Worm (Caenorhabditis elegans) whole organism, young adult: ENCODE results near the gene F44E5.17.

Experiments used
- B0261.1 ChIP-seq: sonication (generic microtip); optimal IDR thresholded peaks from 2 replicates; lab custom pipeline; 2016; ENCODE audit warnings: mild to moderate bottlenecking, missing genetic modification characterization, moderate library complexity, missing compliant biosample characterization
- F33H1.4 ChIP-seq: fragments of 200-800 bp; sonication (Bioruptor generic); IDR thresholded peaks from 2 replicates; pipeline ENCODE4 v1.3.6; 2022; ENCODE audit warnings: missing genetic modification reagents, missing genetic modification characterization, missing compliant biosample characterization
- F52B5.7 ChIP-seq: sonication (generic microtip); optimal IDR thresholded peaks from 2 replicates; lab custom pipeline; 2016; ENCODE audit warnings: mild to moderate bottlenecking, missing genetic modification characterization, missing compliant biosample characterization
- F57A8.1 ChIP-seq: fragments of 200-800 bp; sonication (Bioruptor generic); optimal IDR thresholded peaks from 2 replicates; lab custom pipeline; 2018; ENCODE audit warnings: mild to moderate bottlenecking, missing genetic modification characterization, moderate library complexity, missing compliant biosample characterization
- Y56A3A.18 ChIP-seq: fragments of 200-800 bp; sonication (Bioruptor generic); IDR thresholded peaks from 2 replicates; pipeline ENCODE4 v1.3.6; 2022; ENCODE audit warnings: missing genetic modification reagents, missing genetic modification characterization, missing compliant biosample characterization
- Y67H2A.10 ChIP-seq: fragments of 200-800 bp; sonication (Bioruptor generic); conservative IDR thresholded peaks from 2 replicates; pipeline ENCODE4 v1.3.6; 2022; ENCODE audit warnings: missing genetic modification reagents, missing genetic modification characterization, missing compliant biosample characterization
- Y79H2A.3 ChIP-seq: fragments of 200-800 bp; sonication (Bioruptor generic); conservative IDR thresholded peaks from 2 replicates; pipeline ENCODE4 v1.3.6; 2022; ENCODE audit warnings: missing genetic modification reagents, missing genetic modification characterization, missing compliant biosample characterization
- ZK185.1 ChIP-seq: sonication (generic microtip); optimal IDR thresholded peaks from 2 replicates; lab custom pipeline; 2016; ENCODE audit warnings: mild to moderate bottlenecking, missing genetic modification characterization, missing compliant biosample characterization; ENCODE audit not compliant: poor library complexity, severe bottlenecking
- aptf-3 ChIP-seq: fragments of 200-800 bp; sonication (Bioruptor generic); IDR thresholded peaks from 2 replicates; pipeline ENCODE4 v1.3.6; 2022; ENCODE audit warnings: missing genetic modification characterization, missing compliant biosample characterization
- atf-7 ChIP-seq: sonication (generic microtip); optimal IDR thresholded peaks from 2 replicates; lab custom pipeline; 2017; ENCODE audit warnings: mild to moderate bottlenecking, missing genetic modification characterization, missing compliant biosample characterization
- attf-6 ChIP-seq: fragments of 200-800 bp; sonication (Bioruptor generic); IDR thresholded peaks from 2 replicates; pipeline ENCODE4 v1.3.6; 2022; ENCODE audit warnings: missing genetic modification reagents, missing genetic modification characterization, missing compliant biosample characterization
- cebp-1 ChIP-seq, 2 experiments: fragments of 200-800 bp in 1 of 2; sonication (Bioruptor generic) in 1 of 2; sonication (generic microtip) in 1 of 2; IDR thresholded peaks in 1 of 2; optimal IDR thresholded peaks in 1 of 2; 2 replicates each; pipeline versions ENCODE4 v1.3.6 to Lab custom; 2017 to 2022; ENCODE audit warnings: missing compliant biosample characterization in 2 of 2, missing genetic modification characterization in 2 of 2, mild to moderate bottlenecking in 1 of 2, missing genetic modification reagents in 1 of 2, moderate library complexity in 1 of 2
- cebp-2 ChIP-seq: fragments of 200-800 bp; sonication (Bioruptor generic); IDR thresholded peaks from 2 replicates; pipeline ENCODE4 v1.3.6; 2022; ENCODE audit warnings: missing genetic modification characterization, missing compliant biosample characterization
- ceh-79 ChIP-seq: sonication (generic microtip); optimal IDR thresholded peaks from 2 replicates; lab custom pipeline; 2017; ENCODE audit warnings: mild to moderate bottlenecking, missing genetic modification characterization, missing compliant biosample characterization
- chd-7 ChIP-seq: sonication (generic microtip); optimal IDR thresholded peaks from 2 replicates; lab custom pipeline; 2016; ENCODE audit warnings: mild to moderate bottlenecking, missing genetic modification characterization, moderate library complexity, missing compliant biosample characterization
- die-1 ChIP-seq: sonication (generic microtip); optimal IDR thresholded peaks from 2 replicates; lab custom pipeline; 2016; ENCODE audit warnings: missing genotype, mild to moderate bottlenecking, missing genetic modification characterization, missing compliant biosample characterization
- egl-18 ChIP-seq: fragments of 200-800 bp; sonication (Bioruptor generic); IDR thresholded peaks from 2 replicates; pipeline ENCODE4 v1.3.6; 2022; ENCODE audit warnings: missing genetic modification reagents, missing genetic modification characterization, missing compliant biosample characterization
- ekl-4 ChIP-seq: fragments of 200-800 bp; sonication (Bioruptor generic); IDR thresholded peaks from 2 replicates; pipeline ENCODE4 v1.3.6; 2022; ENCODE audit warnings: missing genetic modification reagents, missing genetic modification characterization, missing compliant biosample characterization
- ets-4 ChIP-seq: fragments of 200-800 bp; sonication (Bioruptor generic); optimal IDR thresholded peaks from 2 replicates; lab custom pipeline; 2018; ENCODE audit warnings: mild to moderate bottlenecking, missing genetic modification characterization, missing compliant biosample characterization
- gei-17 ChIP-seq: fragments of 200-800 bp; sonication (Bioruptor generic); optimal IDR thresholded peaks from 2 replicates; lab custom pipeline; 2018; ENCODE audit warnings: mild to moderate bottlenecking, missing genetic modification characterization, missing compliant biosample characterization
- hlh-26 ChIP-seq: fragments of 200-800 bp; sonication (Bioruptor generic); conservative IDR thresholded peaks from 2 replicates; pipeline ENCODE4 v1.3.6; 2022; ENCODE audit warnings: missing genetic modification reagents, missing genetic modification characterization, missing compliant biosample characterization
- lag-1 ChIP-seq: fragments of 200-800 bp; sonication (Bioruptor generic); IDR thresholded peaks from 2 replicates; pipeline ENCODE4 v1.3.6; 2022; ENCODE audit warnings: missing genetic modification reagents, missing genetic modification characterization, missing compliant biosample characterization
- let-526 ChIP-seq: fragments of 200-800 bp; sonication (Bioruptor generic); IDR thresholded peaks from 2 replicates; pipeline ENCODE4 v1.3.6; 2022; ENCODE audit warnings: missing genetic modification reagents, missing genetic modification characterization, missing compliant biosample characterization
- lsl-1 ChIP-seq: fragments of 200-800 bp; sonication (Bioruptor generic); optimal IDR thresholded peaks from 2 replicates; lab custom pipeline; 2018; ENCODE audit warnings: mild to moderate bottlenecking, missing genetic modification characterization, moderate library complexity, missing compliant biosample characterization
- madf-6 ChIP-seq: fragments of 200-800 bp; sonication (Bioruptor generic); IDR thresholded peaks from 2 replicates; pipeline ENCODE4 v1.3.6; 2022; ENCODE audit warnings: missing genetic modification reagents, missing genetic modification characterization, missing compliant biosample characterization
- mcd-1 ChIP-seq: fragments of 200-800 bp; sonication (Bioruptor generic); IDR thresholded peaks from 2 replicates; pipeline ENCODE4 v1.3.6; 2022; ENCODE audit warnings: missing genetic modification reagents, missing genetic modification characterization, missing compliant biosample characterization
- mel-28 ChIP-seq: sonication (generic microtip); optimal IDR thresholded peaks from 2 replicates; lab custom pipeline; 2016; ENCODE audit warnings: borderline replicate concordance, mild to moderate bottlenecking, missing genetic modification characterization, missing compliant biosample characterization
- nfya-2 ChIP-seq: fragments of 200-800 bp; sonication (Bioruptor generic); IDR thresholded peaks from 2 replicates; pipeline ENCODE4 v1.3.6; 2022; ENCODE audit warnings: missing genetic modification reagents, missing genetic modification characterization, missing compliant biosample characterization
- nfyb-1 ChIP-seq: fragments of 200-800 bp; sonication (Bioruptor generic); IDR thresholded peaks from 2 replicates; pipeline ENCODE4 v1.3.6; 2022; ENCODE audit warnings: missing genetic modification reagents, missing genetic modification characterization, missing compliant biosample characterization
- nhr-90 ChIP-seq: sonication (generic microtip); optimal IDR thresholded peaks from 2 replicates; lab custom pipeline; 2016; ENCODE audit warnings: missing genotype, mild to moderate bottlenecking, missing genetic modification characterization, missing compliant biosample characterization
- pha-4 ChIP-seq: fragments of 150-350 bp; sonication (generic microtip); optimal IDR thresholded peaks from 2 replicates; lab custom pipeline; 2014; ENCODE audit warnings: missing biosample characterization, missing genetic modification reagents, missing genetic modification characterization
- rec-8 ChIP-seq, 2 experiments: sonication (generic microtip); optimal IDR thresholded peaks; 2 replicates each; lab custom pipeline; 2016; ENCODE audit warnings: mild to moderate bottlenecking in 2 of 2, missing genetic modification characterization in 2 of 2, missing genetic modification reagents in 2 of 2, missing genotype in 2 of 2, missing biosample characterization in 1 of 2, missing compliant biosample characterization in 1 of 2, moderate library complexity in 1 of 2
- snpc-1.3 ChIP-seq: sonication (generic microtip); optimal IDR thresholded peaks from 2 replicates; lab custom pipeline; 2017; ENCODE audit warnings: missing genetic modification characterization, mild to moderate bottlenecking, missing compliant biosample characterization, antibody characterized with exemption, moderate library complexity, missing genotype, missing genetic modification reagents; ENCODE audit not compliant: insufficient read depth
- snpc-3.4 ChIP-seq: sonication (generic microtip); optimal IDR thresholded peaks from 2 replicates; lab custom pipeline; 2017; ENCODE audit warnings: missing genetic modification characterization, mild to moderate bottlenecking, missing compliant biosample characterization, antibody characterized with exemption, moderate library complexity, missing genotype, missing genetic modification reagents
- sptf-2 ChIP-seq: fragments of 200-800 bp; sonication (Bioruptor generic); optimal IDR thresholded peaks from 2 replicates; lab custom pipeline; 2018; ENCODE audit warnings: mild to moderate bottlenecking, missing genetic modification characterization, missing compliant biosample characterization
- unc-62 ChIP-seq: fragments of 150-350 bp; optimal IDR thresholded peaks from 2 replicates; lab custom pipeline; 2014; ENCODE audit warnings: missing biosample characterization, missing genetic modification reagents, missing genetic modification characterization
- xnd-1 ChIP-seq: sonication (generic microtip); optimal IDR thresholded peaks from 2 replicates; lab custom pipeline; 2016; ENCODE audit warnings: missing genotype, missing genetic modification reagents, missing genetic modification characterization, missing compliant biosample characterization
- zfh-2 ChIP-seq: fragments of 200-800 bp; sonication (Bioruptor generic); conservative IDR thresholded peaks from 2 replicates; pipeline ENCODE4 v1.3.6; 2022; ENCODE audit warnings: missing genetic modification reagents, missing genetic modification characterization, missing compliant biosample characterization
- zim-3 ChIP-seq: sonication (generic microtip); optimal IDR thresholded peaks from 2 replicates; lab custom pipeline; 2017; ENCODE audit warnings: mild to moderate bottlenecking, missing genetic modification characterization, moderate library complexity, missing compliant biosample characterization

Gene F44E5.17

ce11 chrII:11774218-11774617 lies 25.8 kb upstream of the F44E5.17 start, which contains the start of gene F44E5.1:
TSS of gene F44E5.1 (minus strand) at chrII:11774559.
- TF ChIP-seq egl-18 (no peak), nfyb-1 (GFP tag; lab: Robert Waterston, UW) (peak; percentile 69), lsl-1 (GFP tag; lab: Kevin White, UChicago) (peak; percentile 16), ets-4 (GFP tag; lab: Kevin White, UChicago) (no peak), ekl-4 (GFP tag; lab: Robert Waterston, UW) (peak; percentile 22; the same call in 1 of the 2 replicates), madf-6 (GFP tag; lab: Robert Waterston, UW) (peak; percentile 42), chd-7 (tag; lab: Kevin White, UChicago) (peak; percentile 68), F33H1.4 (no peak), snpc-1.3 (tag; lab: Kevin White, UChicago) (no peak), gei-17 (GFP tag; lab: Kevin White, UChicago) (no peak), mcd-1 (GFP tag; lab: Robert Waterston, UW) (peak; percentile 35; the same call in 1 of the 2 replicates), Y67H2A.10 (GFP tag; lab: Robert Waterston, UW) (no peak), F57A8.1 (no peak), ceh-79 (tag; lab: Kevin White, UChicago) (peak; percentile 4), unc-62 (no peak), pha-4 (tag; lab: Kevin White, UChicago) (no peak), Y56A3A.18 (GFP tag; lab: Robert Waterston, UW) (no peak), sptf-2 (no peak), lag-1 (GFP tag; lab: Robert Waterston, UW) (no peak), zim-3 (no peak), die-1 (tag; lab: Kevin White, UChicago) (no peak), zfh-2 (no peak)

ce11 chrII:11772364-11772763 lies 24.0 kb upstream of the F44E5.17 start, which contains the start of gene F44E5.15:
TSS of gene F44E5.15 (plus strand) at chrII:11772664.
- no peak for TF ChIP-seq hlh-26 (GFP tag; lab: Robert Waterston, UW)
- TF ChIP-seq, all 124 proteins: peak for 0

DNA sequence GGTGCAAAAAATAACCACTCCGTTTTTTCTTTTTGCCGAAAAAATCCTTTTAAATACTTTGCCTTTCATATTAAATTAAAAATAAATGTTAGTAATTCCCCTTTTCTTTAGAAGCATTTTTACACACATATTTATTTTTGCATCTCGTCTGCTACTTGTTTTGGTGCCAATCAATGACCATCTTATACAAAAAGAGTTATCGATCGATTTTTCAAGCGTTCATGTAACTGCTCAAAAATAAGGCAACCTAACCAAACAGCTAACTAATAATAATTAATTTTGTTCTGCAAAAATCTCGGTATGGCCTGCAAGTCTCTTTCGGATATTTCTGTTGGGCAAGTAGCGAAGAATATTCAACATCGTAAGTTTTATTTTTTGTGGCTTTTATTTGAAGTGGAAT lies 18.1 kb upstream of the F44E5.17 start, which contains the start of gene F44E5.2:
F44E5.2 (plus strand) TSS at position 301 of the 400 bp plus-strand sequence.
- TF ChIP-seq cebp-2 (GFP tag; lab: Robert Waterston, UW) (no peak), ZK185.1 (tag; lab: Kevin White, UChicago) (no peak), nhr-90 (tag; lab: Kevin White, UChicago) (no peak), let-526 (GFP tag; lab: Robert Waterston, UW) (no peak), rec-8 (tag; optimal IDR thresholded peaks at IDR 0.05; lab: Kevin White, UChicago) (no peak), nfyb-1 (GFP tag; lab: Robert Waterston, UW) (no peak), cebp-1 (GFP tag; IDR thresholded peaks at IDR 0.05; lab: Robert Waterston, UW) (no peak), cebp-1 (tag; optimal IDR thresholded peaks at IDR 0.05; lab: Kevin White, UChicago) (no peak), Y79H2A.3 (no peak), nfya-2 (GFP tag; lab: Robert Waterston, UW) (no peak), attf-6 (no peak), aptf-3 (GFP tag; lab: Robert Waterston, UW) (no peak), xnd-1 (tag; lab: Kevin White, UChicago) (no peak), Y67H2A.10 (GFP tag; lab: Robert Waterston, UW) (no peak), mel-28 (tag; lab: Kevin White, UChicago) (no peak), Y56A3A.18 (GFP tag; lab: Robert Waterston, UW) (no peak), B0261.1 (tag; lab: Kevin White, UChicago) (no peak), die-1 (tag; lab: Kevin White, UChicago) (no peak), atf-7 (tag; lab: Kevin White, UChicago) (no peak), F52B5.7 (no peak), snpc-3.4 (tag; lab: Kevin White, UChicago) (no peak)
